Worm (Caenorhabditis elegans): ENCODE data around the gene srh-72.

- TF ChIP-seq nhr-237 (tag; optimal IDR thresholded peaks at IDR 0.05) (no peak), dpl-1 (GFP tag; optimal IDR thresholded peaks at IDR 0.05) (no peak), aha-1 (tag) (no peak), skn-1 (tag; optimal IDR thresholded peaks at IDR 0.05) (no peak), nhr-48 (tag; optimal IDR thresholded peaks at IDR 0.05) (no peak), unc-130 (GFP tag; optimal IDR thresholded peaks at IDR 0.05) (no peak), pha-4 (GFP tag; IDR thresholded peaks at IDR 0.05) (no peak), pha-4 (tag; optimal IDR thresholded peaks at IDR 0.05) (no peak), fkh-10 (GFP tag; optimal IDR thresholded peaks at IDR 0.05) (no peak), F44E2.7 (GFP tag; IDR thresholded peaks at IDR 0.05) (no peak), mxl-3 (GFP tag; optimal IDR thresholded peaks at IDR 0.05) (no peak), mxl-2 (GFP tag; conservative IDR thresholded peaks at IDR 0.05) (no peak), lsy-2 (tag; optimal IDR thresholded peaks at IDR 0.05) (no peak), nhr-28 (tag; optimal IDR thresholded peaks at IDR 0.05) (no peak)
Measured at ce11 chrII:1624572-1624971, 15.8 kb downstream of the srh-72 start, which contains the start of gene fbxa-160.
